Fruit fly (Drosophila melanogaster) whole organism, embryonic: ENCODE results near the gene CG31870.

ENCODE experiments used
- Bgb ChIP-seq: fragments of 200-800 bp; sonication (Bioruptor generic); IDR thresholded peaks from 2 replicates; pipeline ENCODE4 v1.3.6; 2022; ENCODE audit warnings: missing biosample characterization, missing genetic modification characterization; ENCODE audit not compliant: partially characterized antibody
- jigr1 ChIP-seq: fragments of 200-800 bp; sonication (Bioruptor generic); IDR thresholded peaks from 3 replicates; pipeline ENCODE4 v1.3.6; 2022; ENCODE audit warnings: missing biosample characterization, missing genetic modification characterization

DNA sequence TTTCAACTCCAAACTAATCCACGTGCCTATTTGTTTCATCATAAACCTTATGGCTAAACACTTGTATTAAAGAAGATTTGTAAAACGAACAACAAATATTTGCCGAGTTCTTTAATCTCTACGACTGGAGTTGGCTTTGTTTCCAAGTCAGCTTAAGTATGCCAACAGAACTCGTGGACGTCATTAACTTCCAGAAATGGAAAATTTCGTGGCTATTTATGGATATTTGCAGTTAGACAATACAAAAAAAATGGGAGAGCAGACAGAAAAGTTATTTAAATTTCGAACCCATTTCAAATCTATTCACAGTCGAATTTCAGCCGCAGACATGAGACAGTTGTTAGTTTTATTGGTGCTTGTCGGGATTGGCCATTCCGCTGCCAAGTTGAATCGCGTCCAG, 30.4 kb downstream of the CG31870 start, which contains the start of gene CG17134:
- TF ChIP-seq jigr1 (GFP tag; lab: Robert Waterston, UW) (no peak), Bgb (no peak)
